Fruit fly (Drosophila melanogaster): ENCODE data around the gene CG15564.
A peak's percentile ranks its signal among the peaks of the same experiment; 100 is the strongest.

The CG15564 gene

dm6 chr3R:31218997-31219992 is 15.9 kb downstream of the CG15564 start, which contains the start of gene ATPsynC:
Gene ATPsynC, minus strand, starts transcription at chr3R:31219630.
- TF ChIP-seq h (GFP tag; optimal IDR thresholded peaks at IDR 0.05) (peak; percentile 59), Hr78 (GFP tag; optimal IDR thresholded peaks at IDR 0.05) (peak; percentile 14), dl (GFP tag; optimal IDR thresholded peaks at IDR 0.05; ENCODE audit: insufficient read depth in 1 of 2, partially characterized antibody in 2 of 2) (peak; percentile 16 to 47), Myc (optimal IDR thresholded peaks at IDR 0.05) (peak; percentile 4), ey (GFP tag; optimal IDR thresholded peaks at IDR 0.05) (no peak), CG32264 (GFP tag; optimal IDR thresholded peaks at IDR 0.05) (no peak), Hr83 (GFP tag; optimal IDR thresholded peaks at IDR 0.05; ENCODE audit: poor library complexity, severe bottlenecking) (peak; percentile 57), br (GFP tag; optimal IDR thresholded peaks at IDR 0.05) (peak; percentile 40), tai (GFP tag; optimal IDR thresholded peaks at IDR 0.05) (no peak), rgr (GFP tag; optimal IDR thresholded peaks at IDR 0.05) (peak; percentile 31), foxo (GFP tag; optimal IDR thresholded peaks at IDR 0.05) (peak in 1 of 2 experiments; percentile 30), usp (GFP tag; optimal IDR thresholded peaks at IDR 0.05) (no peak), brk (GFP tag; optimal IDR thresholded peaks at IDR 0.05) (no peak), OdsH (GFP tag; optimal IDR thresholded peaks at IDR 0.05) (peak; percentile 2), sv (GFP tag; optimal IDR thresholded peaks at IDR 0.05) (peak; percentile 19), psq (GFP tag; optimal IDR thresholded peaks at IDR 0.05) (no peak), HLH106 (tag; optimal IDR thresholded peaks at IDR 0.05) (peak; percentile 7), N (GFP tag; optimal IDR thresholded peaks at IDR 0.05) (peak; percentile 95), woc (GFP tag; optimal IDR thresholded peaks at IDR 0.05) (no peak), Rel (GFP tag; optimal IDR thresholded peaks at IDR 0.05) (no peak), Rel (tag; optimal IDR thresholded peaks at IDR 0.05) (peak; percentile 61), Dfd (GFP tag; optimal IDR thresholded peaks at IDR 0.05) (no peak), Sp1 (GFP tag; optimal IDR thresholded peaks at IDR 0.05) (peak; percentile 75), Dif (GFP tag; optimal IDR thresholded peaks at IDR 0.05; ENCODE audit: partially characterized antibody) (no peak)

dm6 chr3R:31218214-31218876 is 16.8 kb downstream of the CG15564 start:
- TF ChIP-seq Sp1 (GFP tag; optimal IDR thresholded peaks at IDR 0.05): peak; percentile 6
- no peak for TF ChIP-seq Abd-B (GFP tag; optimal IDR thresholded peaks at IDR 0.05)
- TF ChIP-seq jim (GFP tag; optimal IDR thresholded peaks at IDR 0.05): no peak
- no peak for TF ChIP-seq Rel (GFP tag; optimal IDR thresholded peaks at IDR 0.05)
- peak; percentile 28 for TF ChIP-seq Rel (tag; optimal IDR thresholded peaks at IDR 0.05)
- TF ChIP-seq Myc (optimal IDR thresholded peaks at IDR 0.05): peak; percentile 51
- no peak for TF ChIP-seq sv (GFP tag; optimal IDR thresholded peaks at IDR 0.05)
- TF ChIP-seq Mio (GFP tag; optimal IDR thresholded peaks at IDR 0.05): no peak
- TF ChIP-seq foxo (GFP tag; optimal IDR thresholded peaks at IDR 0.05): no peak

- TF ChIP-seq sage (GFP tag; optimal IDR thresholded peaks at IDR 0.05) (no peak), jim (GFP tag; optimal IDR thresholded peaks at IDR 0.05) (no peak), usp (GFP tag; optimal IDR thresholded peaks at IDR 0.05) (no peak), Rel (GFP tag; optimal IDR thresholded peaks at IDR 0.05) (no peak), Rel (tag; optimal IDR thresholded peaks at IDR 0.05) (peak; percentile 45), dsf (GFP tag; optimal IDR thresholded peaks at IDR 0.05; ENCODE audit: borderline replicate concordance) (no peak), Abd-B (GFP tag; optimal IDR thresholded peaks at IDR 0.05) (no peak), foxo (GFP tag; optimal IDR thresholded peaks at IDR 0.05) (no peak), Sp1 (GFP tag; optimal IDR thresholded peaks at IDR 0.05) (no peak), Hnf4 (GFP tag; optimal IDR thresholded peaks at IDR 0.05) (no peak), Hr83 (GFP tag; optimal IDR thresholded peaks at IDR 0.05; ENCODE audit: poor library complexity, severe bottlenecking) (peak; percentile 80), woc (GFP tag; optimal IDR thresholded peaks at IDR 0.05) (no peak), h (GFP tag; optimal IDR thresholded peaks at IDR 0.05) (no peak), HLH106 (tag; optimal IDR thresholded peaks at IDR 0.05) (peak; percentile 36), dmrt93B (GFP tag; optimal IDR thresholded peaks at IDR 0.05) (no peak), pan (optimal IDR thresholded peaks at IDR 0.05) (no peak), rgr (GFP tag; optimal IDR thresholded peaks at IDR 0.05) (no peak), CrebA (GFP tag; optimal IDR thresholded peaks at IDR 0.05; ENCODE audit: borderline replicate concordance) (no peak), psq (GFP tag; optimal IDR thresholded peaks at IDR 0.05) (no peak), ey (GFP tag; optimal IDR thresholded peaks at IDR 0.05) (no peak), CG9705 (GFP tag; optimal IDR thresholded peaks at IDR 0.05) (no peak), OdsH (GFP tag; optimal IDR thresholded peaks at IDR 0.05) (no peak), GATAd (GFP tag; optimal IDR thresholded peaks at IDR 0.05) (no peak), Myc (optimal IDR thresholded peaks at IDR 0.05) (peak; percentile 27), dl (GFP tag; optimal IDR thresholded peaks at IDR 0.05; ENCODE audit: insufficient read depth in 1 of 2, partially characterized antibody in 2 of 2) (no peak), tai (GFP tag; optimal IDR thresholded peaks at IDR 0.05) (no peak), br (GFP tag; optimal IDR thresholded peaks at IDR 0.05) (no peak), Dfd (GFP tag; optimal IDR thresholded peaks at IDR 0.05) (no peak), Dif (GFP tag; optimal IDR thresholded peaks at IDR 0.05; ENCODE audit: partially characterized antibody) (no peak), Mio (GFP tag; optimal IDR thresholded peaks at IDR 0.05) (no peak), Hr78 (GFP tag; optimal IDR thresholded peaks at IDR 0.05) (no peak), CG32264 (GFP tag; optimal IDR thresholded peaks at IDR 0.05) (no peak), Jra (GFP tag; optimal IDR thresholded peaks at IDR 0.05) (no peak), Vsx2 (GFP tag; optimal IDR thresholded peaks at IDR 0.05; ENCODE audit: partially characterized antibody) (no peak), fru (GFP tag; optimal IDR thresholded peaks at IDR 0.05) (no peak), sv (GFP tag; optimal IDR thresholded peaks at IDR 0.05) (no peak), brk (GFP tag; optimal IDR thresholded peaks at IDR 0.05) (no peak)
Observed at dm6 chr3R:31215830-31216229, 19.3 kb downstream of the CG15564 start, which contains the start of gene CG15561. Gene CG15561, minus strand, starts transcription at chr3R:31215942.

Measured in whole organism, wandering third instar larva.